Fruit fly (Drosophila melanogaster) whole organism, embryonic: ENCODE data around the gene upSET.
A peak's percentile ranks its signal among the peaks of the same experiment; 100 is the strongest.

Experiments
- Bgb ChIP-seq: fragments of 200-800 bp; sonication (Bioruptor generic); IDR thresholded peaks from 2 replicates; pipeline ENCODE4 v1.3.6; 2022; ENCODE audit warnings: missing biosample characterization, missing genetic modification characterization; ENCODE audit not compliant: partially characterized antibody
- BtbVII ChIP-seq: fragments of 200-800 bp; sonication (Bioruptor generic); optimal IDR thresholded peaks from 3 replicates; lab custom pipeline; 2017; ENCODE audit warnings: missing biosample characterization, mild to moderate bottlenecking, missing genetic modification characterization
- CG11560 ChIP-seq: fragments of 200-800 bp; sonication (Bioruptor generic); IDR thresholded peaks from 3 replicates; pipeline ENCODE4 v1.3.6; 2022; ENCODE audit warnings: missing biosample characterization, missing genetic modification characterization
- CG11723 ChIP-seq: fragments of 200-800 bp; sonication (Bioruptor generic); optimal IDR thresholded peaks from 2 replicates; lab custom pipeline; 2017; ENCODE audit warnings: missing biosample characterization, mild to moderate bottlenecking, missing genetic modification characterization
- CG12744 ChIP-seq: fragments of 200-800 bp; sonication (Bioruptor generic); optimal IDR thresholded peaks from 2 replicates; lab custom pipeline; 2016; ENCODE audit warnings: missing biosample characterization, missing genetic modification characterization
- CG14441 ChIP-seq: fragments of 200-800 bp; sonication (Bioruptor generic); IDR thresholded peaks from 2 replicates; pipeline ENCODE4 v1.3.6; 2022; ENCODE audit warnings: missing biosample characterization, missing genetic modification characterization
- CG1529 ChIP-seq: fragments of 200-800 bp; sonication (Bioruptor generic); optimal IDR thresholded peaks from 3 replicates; lab custom pipeline; 2018; ENCODE audit warnings: missing biosample characterization, missing genetic modification characterization
- CG1647 ChIP-seq: fragments of 200-800 bp; sonication (Bioruptor generic); optimal IDR thresholded peaks from 3 replicates; lab custom pipeline; 2016; ENCODE audit warnings: missing biosample characterization, missing genetic modification characterization
- CG17359 ChIP-seq: fragments of 200-800 bp; sonication (Bioruptor generic); optimal IDR thresholded peaks from 3 replicates; lab custom pipeline; 2018; ENCODE audit warnings: missing biosample characterization, mild to moderate bottlenecking, missing genetic modification characterization, moderate library complexity
- CG17802 ChIP-seq: fragments of 200-800 bp; sonication (Bioruptor generic); optimal IDR thresholded peaks from 2 replicates; lab custom pipeline; 2018; ENCODE audit warnings: missing biosample characterization, mild to moderate bottlenecking, missing genetic modification characterization, moderate library complexity
- CG17912 ChIP-seq: fragments of 200-800 bp; sonication (Bioruptor generic); optimal IDR thresholded peaks from 2 replicates; lab custom pipeline; 2018; ENCODE audit warnings: missing biosample characterization, mild to moderate bottlenecking, missing genetic modification characterization
- CG1792 ChIP-seq: fragments of 200-800 bp; sonication (Bioruptor generic); optimal IDR thresholded peaks from 2 replicates; lab custom pipeline; 2016; ENCODE audit warnings: missing biosample characterization, missing genetic modification characterization
- CG30431 ChIP-seq: fragments of 200-800 bp; sonication (Bioruptor generic); optimal IDR thresholded peaks from 2 replicates; lab custom pipeline; 2017; ENCODE audit warnings: missing biosample characterization, missing genetic modification characterization
- CG32532 ChIP-seq: fragments of 200-800 bp; sonication (Bioruptor generic); IDR thresholded peaks from 2 replicates; pipeline ENCODE4 v1.3.6; 2022; ENCODE audit warnings: missing biosample characterization, missing genetic modification characterization
- CG32767 ChIP-seq: fragments of 200-800 bp; sonication (Bioruptor generic); IDR thresholded peaks from 2 replicates; pipeline ENCODE4 v1.3.6; 2022; ENCODE audit warnings: missing biosample characterization, missing genetic modification characterization
- CG3847 ChIP-seq: fragments of 200-800 bp; sonication (Bioruptor generic); IDR thresholded peaks from 2 replicates; pipeline ENCODE4 v1.3.6; 2022; ENCODE audit warnings: missing biosample characterization, missing genetic modification characterization
- CG4282 ChIP-seq: fragments of 200-800 bp; sonication (Bioruptor generic); optimal IDR thresholded peaks from 2 replicates; lab custom pipeline; 2016; ENCODE audit warnings: missing biosample characterization, missing genetic modification characterization
- CG4730 ChIP-seq: fragments of 200-800 bp; sonication (Bioruptor generic); IDR thresholded peaks from 2 replicates; pipeline ENCODE4 v1.3.6; 2022; ENCODE audit warnings: missing biosample characterization, missing genetic modification characterization
- CG6654 ChIP-seq: fragments of 200-800 bp; sonication (Bioruptor generic); optimal IDR thresholded peaks from 2 replicates; lab custom pipeline; 2017; ENCODE audit warnings: missing biosample characterization, mild to moderate bottlenecking, missing genetic modification characterization
- CG7372 ChIP-seq: fragments of 200-800 bp; sonication (Bioruptor generic); IDR thresholded peaks from 2 replicates; pipeline ENCODE4 v1.3.6; 2022; ENCODE audit warnings: missing biosample characterization, missing genetic modification characterization
- CG7987 ChIP-seq: fragments of 200-800 bp; sonication (Bioruptor generic); optimal IDR thresholded peaks from 2 replicates; lab custom pipeline; 2018; ENCODE audit warnings: missing biosample characterization, mild to moderate bottlenecking, missing genetic modification characterization, moderate library complexity
- CG8281 ChIP-seq: fragments of 200-800 bp; sonication (Bioruptor generic); optimal IDR thresholded peaks from 2 replicates; lab custom pipeline; 2018; ENCODE audit warnings: missing biosample characterization, mild to moderate bottlenecking, missing genetic modification characterization, moderate library complexity
- CG8290 ChIP-seq, 3 experiments: fragments of 200-800 bp; sonication (Bioruptor generic); optimal IDR thresholded peaks; 2 replicates each; lab custom pipeline; 2016 to 2019; ENCODE audit warnings: missing biosample characterization in 3 of 3, missing genetic modification characterization in 3 of 3, mild to moderate bottlenecking in 2 of 3, moderate library complexity in 1 of 3
- Dp ChIP-seq: fragments of 200-800 bp; sonication (Bioruptor generic); optimal IDR thresholded peaks from 2 replicates; lab custom pipeline; 2018; ENCODE audit warnings: missing biosample characterization, mild to moderate bottlenecking, missing genetic modification characterization, moderate library complexity
- Fer3 ChIP-seq: fragments of 200-800 bp; sonication (Bioruptor generic); optimal IDR thresholded peaks from 2 replicates; lab custom pipeline; 2018; ENCODE audit warnings: missing biosample characterization, mild to moderate bottlenecking, missing genetic modification characterization, moderate library complexity
- GATAe ChIP-seq: fragments of 200-800 bp; sonication (Bioruptor generic); conservative IDR thresholded peaks from 2 replicates; pipeline ENCODE4 v1.3.6; 2022; ENCODE audit warnings: missing biosample characterization, missing genetic modification characterization
- Nf-YC ChIP-seq: fragments of 200-800 bp; optimal IDR thresholded peaks from 3 replicates; lab custom pipeline; 2019; ENCODE audit warnings: missing biosample characterization, mild to moderate bottlenecking, missing genetic modification characterization, moderate library complexity
- Optix ChIP-seq: fragments of 200-800 bp; sonication (Bioruptor generic); IDR thresholded peaks from 3 replicates; pipeline ENCODE4 v1.3.6; 2022; ENCODE audit warnings: missing biosample characterization, missing genetic modification characterization
- Sox102F ChIP-seq: fragments of 200-800 bp; sonication (Bioruptor generic); optimal IDR thresholded peaks from 2 replicates; lab custom pipeline; 2018; ENCODE audit warnings: missing biosample characterization, mild to moderate bottlenecking, missing genetic modification characterization, moderate library complexity
- Taf1 ChIP-seq: fragments of 200-800 bp; sonication (Bioruptor generic); IDR thresholded peaks from 2 replicates; pipeline ENCODE4 v1.3.6; 2022; ENCODE audit warnings: missing biosample characterization, missing genetic modification characterization
- Trl ChIP-seq, 3 experiments: fragments of >200 bp in 2 of 3; fragments of 200-800 bp in 1 of 3; sonication (Bioruptor generic) in 1 of 3; optimal IDR thresholded peaks; 2 replicates in 1 of 3; 3 replicates in 2 of 3; lab custom pipeline; 2016 to 2017; ENCODE audit warnings: missing biosample characterization in 1 of 3, missing genetic modification characterization in 1 of 3
- YL-1 ChIP-seq: fragments of 200-800 bp; sonication (Bioruptor generic); optimal IDR thresholded peaks from 3 replicates; lab custom pipeline; 2017; ENCODE audit warnings: missing biosample characterization, mild to moderate bottlenecking, missing genetic modification characterization
- ap ChIP-seq: fragments of 200-800 bp; sonication (Bioruptor generic); IDR thresholded peaks from 2 replicates; pipeline ENCODE4 v1.3.6; 2022; ENCODE audit warnings: missing biosample characterization, missing genetic modification characterization
- az2 ChIP-seq: fragments of 200-800 bp; sonication (Bioruptor generic); optimal IDR thresholded peaks from 3 replicates; lab custom pipeline; 2016; ENCODE audit warnings: missing biosample characterization, missing genetic modification characterization
- bigmax ChIP-seq: fragments of 200-800 bp; sonication (Bioruptor generic); optimal IDR thresholded peaks from 2 replicates; lab custom pipeline; 2018; ENCODE audit warnings: missing biosample characterization, mild to moderate bottlenecking, missing genetic modification characterization
- crol ChIP-seq: fragments of 200-800 bp; sonication (Bioruptor generic); IDR thresholded peaks from 2 replicates; pipeline ENCODE4 v1.3.6; 2022; ENCODE audit warnings: missing biosample characterization, missing genetic modification characterization
- dpn ChIP-seq, 2 experiments: fragments of 200-800 bp; sonication (Bioruptor generic); optimal IDR thresholded peaks; 3 replicates each; lab custom pipeline; 2016; ENCODE audit warnings: missing biosample characterization in 2 of 2, missing genetic modification characterization in 2 of 2
- eve ChIP-seq, 2 experiments: fragments of >200 bp; optimal IDR thresholded peaks; 2 replicates each; lab custom pipeline; 2017; ENCODE audit warnings: missing biosample characterization in 2 of 2, missing genetic modification characterization in 2 of 2
- fd64A ChIP-seq: fragments of 200-800 bp; sonication (Bioruptor generic); optimal IDR thresholded peaks from 3 replicates; lab custom pipeline; 2018; ENCODE audit warnings: missing biosample characterization, mild to moderate bottlenecking, missing genetic modification characterization
- gem ChIP-seq: fragments of 200-800 bp; sonication (Bioruptor generic); optimal IDR thresholded peaks from 2 replicates; lab custom pipeline; 2019; ENCODE audit warnings: missing biosample characterization, mild to moderate bottlenecking, missing genetic modification characterization, moderate library complexity
- mirr ChIP-seq: fragments of 200-800 bp; sonication (Bioruptor generic); optimal IDR thresholded peaks from 3 replicates; lab custom pipeline; 2018; ENCODE audit warnings: missing biosample characterization, mild to moderate bottlenecking, missing genetic modification characterization
- pan ChIP-seq, 4 experiments: fragments of >200 bp in 3 of 4; fragments of 200-800 bp in 1 of 4; sonication (Bioruptor generic) in 1 of 4; optimal IDR thresholded peaks in 3 of 4; IDR thresholded peaks in 1 of 4; 2 replicates each; pipeline versions ENCODE4 v1.3.6 to Lab custom; 2017 to 2022; ENCODE audit warnings: missing biosample characterization in 2 of 4, missing genetic modification characterization in 2 of 4, mixed read lengths in 1 of 4
- pros ChIP-seq: fragments of 200-800 bp; sonication (Bioruptor generic); optimal IDR thresholded peaks from 3 replicates; lab custom pipeline; 2019; ENCODE audit warnings: missing biosample characterization, mild to moderate bottlenecking, missing genetic modification characterization, moderate library complexity
- shn ChIP-seq: fragments of 200-800 bp; sonication (Bioruptor generic); optimal IDR thresholded peaks from 3 replicates; lab custom pipeline; 2016; ENCODE audit warnings: missing biosample characterization, missing genetic modification characterization
- sima ChIP-seq: fragments of 200-800 bp; sonication (Bioruptor generic); optimal IDR thresholded peaks from 2 replicates; lab custom pipeline; 2016; ENCODE audit warnings: missing biosample characterization, missing genetic modification characterization
- toy ChIP-seq: fragments of 200-800 bp; sonication (Bioruptor generic); IDR thresholded peaks from 2 replicates; pipeline ENCODE4 v1.3.6; 2022; ENCODE audit warnings: missing biosample characterization, missing genetic modification characterization
- unpg ChIP-seq: fragments of 200-800 bp; sonication (Bioruptor generic); optimal IDR thresholded peaks from 3 replicates; lab custom pipeline; 2018; ENCODE audit warnings: missing biosample characterization, mild to moderate bottlenecking, missing genetic modification characterization, moderate library complexity

upSET gene

DNA sequence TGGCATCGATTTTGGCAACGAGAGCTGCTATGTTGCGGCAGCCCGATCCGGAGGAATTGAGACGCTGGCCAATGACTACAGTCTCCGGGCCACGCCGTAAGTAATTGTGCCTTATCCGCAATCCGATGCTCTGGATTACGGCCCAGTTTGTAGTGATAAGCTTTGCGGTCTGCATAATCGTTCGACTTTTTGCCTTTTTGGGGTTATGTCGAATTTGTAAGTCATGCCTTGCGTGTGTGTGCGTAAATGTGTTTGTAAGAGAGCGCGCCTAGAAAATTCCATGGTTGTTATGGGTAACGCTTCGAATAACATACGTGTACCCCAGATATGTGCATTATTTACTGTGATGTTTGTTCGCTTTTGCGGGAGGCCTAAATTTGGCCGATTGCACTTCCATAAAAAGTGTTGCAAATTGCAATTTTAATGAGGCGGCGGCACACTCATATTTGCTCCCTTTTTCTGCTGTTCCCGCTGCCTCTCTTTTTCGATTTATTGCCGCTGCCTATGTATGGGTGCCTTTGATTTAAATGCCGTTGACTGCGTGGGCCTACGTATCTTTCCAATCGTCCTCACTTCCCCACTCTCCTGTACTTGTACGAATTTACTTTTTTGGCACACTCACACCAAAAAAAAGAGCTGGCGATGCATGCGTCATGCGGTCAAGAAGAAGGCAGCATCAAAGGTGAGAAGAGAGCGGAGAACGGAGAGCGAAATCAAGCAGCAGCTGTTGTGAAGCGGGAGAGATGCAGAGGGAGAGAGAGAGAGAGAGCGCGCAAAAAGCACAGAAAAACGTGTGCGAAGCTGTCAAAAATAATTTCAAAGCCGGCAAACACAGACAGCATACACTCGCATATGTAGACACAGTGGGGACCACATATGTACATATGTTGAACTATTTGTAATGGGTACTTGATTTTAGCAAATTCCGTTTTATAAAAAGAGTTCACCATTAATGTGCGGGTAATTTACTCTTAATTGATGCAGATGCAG is 36.0 kb downstream of the upSET start (continued):
- TF ChIP-seq unpg (GFP tag; lab: Kevin White, UChicago) (no peak), CG11723 (no peak), CG11560 (tag; lab: Robert Waterston, UW) (no peak), CG1792 (no peak), CG4730 (no peak), CG17912 (peak; percentile 20), dpn (GFP tag; optimal IDR thresholded peaks at IDR 0.05; lab: Kevin White, UChicago) (no peak), pros (GFP tag; lab: Kevin White, UChicago) (no peak), CG3847 (no peak), CG14441 (GFP tag; lab: Robert Waterston, UW) (no peak), eve (GFP tag; optimal IDR thresholded peaks at IDR 0.05; lab: Kevin White, UChicago) (no peak), CG32767 (GFP tag; lab: Robert Waterston, UW) (peak; percentile 31; the same call in 1 of the 2 replicates), ap (GFP tag; lab: Robert Waterston, UW) (no peak), shn (no peak), Optix (no peak), Dp (GFP tag; lab: Kevin White, UChicago) (no peak), CG6654 (GFP tag; lab: Kevin White, UChicago) (no peak), Nf-YC (tag; lab: Kevin White, UChicago) (no peak), crol (GFP tag; lab: Robert Waterston, UW) (peak; percentile 67), CG8281 (tag; lab: Kevin White, UChicago) (no peak), bigmax (GFP tag; lab: Kevin White, UChicago) (peak; percentile 97), az2 (GFP tag; lab: Kevin White, UChicago) (no peak), CG1529 (GFP tag; lab: Kevin White, UChicago) (no peak), Fer3 (tag; lab: Kevin White, UChicago) (no peak), pan (optimal IDR thresholded peaks at IDR 0.05; lab: Kevin White, UChicago) (no peak), pan (GFP tag; optimal IDR thresholded peaks at IDR 0.05 in 1 of 2, IDR thresholded peaks at IDR 0.05 in 1 of 2) (peak in 1 of 2 experiments; percentile 4), CG1647 (GFP tag; lab: Kevin White, UChicago) (no peak), toy (GFP tag; lab: Robert Waterston, UW) (no peak), mirr (GFP tag; lab: Kevin White, UChicago) (no peak), Sox102F (GFP tag; lab: Kevin White, UChicago) (no peak), gem (tag; lab: Kevin White, UChicago) (no peak), CG4282 (no peak), Taf1 (GFP tag; lab: Robert Waterston, UW) (no peak), CG17802 (no peak), fd64A (no peak), CG7372 (GFP tag; lab: Robert Waterston, UW) (no peak), GATAe (GFP tag; lab: Robert Waterston, UW) (no peak; the same call in 1 of the 2 replicates), CG8290 (GFP tag; optimal IDR thresholded peaks at IDR 0.05; lab: Kevin White, UChicago) (no peak), CG8290 (tag; optimal IDR thresholded peaks at IDR 0.05; lab: Kevin White, UChicago) (no peak), CG32532 (GFP tag; lab: Robert Waterston, UW) (peak; percentile 31; the same call in 1 of the 2 replicates), Trl (optimal IDR thresholded peaks at IDR 0.05; lab: Kevin White, UChicago) (peak; percentile 96 to 99), Trl (GFP tag; optimal IDR thresholded peaks at IDR 0.05; lab: Kevin White, UChicago) (peak; percentile 20), CG7987 (GFP tag; lab: Kevin White, UChicago) (no peak), sima (GFP tag; lab: Kevin White, UChicago) (no peak), Bgb (GFP tag; lab: Robert Waterston, UW) (no peak), CG30431 (GFP tag; lab: Kevin White, UChicago) (no peak), CG17359 (no peak), BtbVII (GFP tag; lab: Kevin White, UChicago) (no peak), YL-1 (GFP tag; lab: Kevin White, UChicago) (peak; percentile 43), CG12744 (GFP tag; lab: Kevin White, UChicago) (no peak)
